Worm (Caenorhabditis elegans) whole organism, mixed stage, embryonic: ENCODE data around the gene tut-1.

Source experiments
- M03D4.4 ChIP-seq: sonication (generic microtip); optimal IDR thresholded peaks from 2 replicates; lab custom pipeline; 2017; ENCODE audit warnings: mild to moderate bottlenecking, missing genetic modification characterization, missing compliant biosample characterization
- bed-3 ChIP-seq: fragments of 200-800 bp; sonication (Bioruptor generic); optimal IDR thresholded peaks from 3 replicates; lab custom pipeline; 2018; ENCODE audit warnings: mild to moderate bottlenecking, missing genetic modification characterization, moderate library complexity, missing compliant biosample characterization
- blmp-1 ChIP-seq: fragments of 150-350 bp; optimal IDR thresholded peaks from 2 replicates; lab custom pipeline; 2014; ENCODE audit warnings: missing biosample characterization, missing genetic modification characterization
- ceh-39 ChIP-seq: fragments of 150-350 bp; optimal IDR thresholded peaks from 2 replicates; lab custom pipeline; 2014; ENCODE audit warnings: missing biosample characterization, missing genetic modification characterization
- ceh-43 ChIP-seq: fragments of 200-800 bp; sonication (Bioruptor generic); optimal IDR thresholded peaks from 2 replicates; lab custom pipeline; 2018; ENCODE audit warnings: mild to moderate bottlenecking, missing genetic modification characterization, moderate library complexity, missing compliant biosample characterization
- ceh-83 ChIP-seq: fragments of 200-800 bp; sonication (Bioruptor generic); optimal IDR thresholded peaks from 2 replicates; lab custom pipeline; 2018; ENCODE audit warnings: mild to moderate bottlenecking, missing genetic modification characterization, missing compliant biosample characterization
- ces-1 ChIP-seq: fragments of 150-350 bp; optimal IDR thresholded peaks from 2 replicates; lab custom pipeline; 2014; ENCODE audit warnings: missing biosample characterization, missing genetic modification reagents, missing genetic modification characterization
- cnd-1 ChIP-seq: fragments of 200-800 bp; sonication (Bioruptor generic); optimal IDR thresholded peaks from 2 replicates; lab custom pipeline; 2018; ENCODE audit warnings: mild to moderate bottlenecking, missing genetic modification characterization, missing compliant biosample characterization
- drap-1 ChIP-seq: fragments of 200-800 bp; sonication (Bioruptor generic); optimal IDR thresholded peaks from 3 replicates; lab custom pipeline; 2018; ENCODE audit warnings: mild to moderate bottlenecking, missing genetic modification characterization, missing compliant biosample characterization
- elt-1 ChIP-seq: sonication (generic microtip); optimal IDR thresholded peaks from 2 replicates; lab custom pipeline; 2017; ENCODE audit warnings: missing genetic modification characterization, mild to moderate bottlenecking, missing compliant biosample characterization, antibody characterized with exemption, moderate library complexity, borderline replicate concordance; ENCODE audit not compliant: insufficient read depth
- elt-3 ChIP-seq: fragments of 150-350 bp; optimal IDR thresholded peaks from 2 replicates; lab custom pipeline; 2014; ENCODE audit warnings: missing biosample characterization, missing genetic modification characterization
- flh-1 ChIP-seq: fragments of 200-800 bp; sonication (Bioruptor generic); optimal IDR thresholded peaks from 2 replicates; lab custom pipeline; 2018; ENCODE audit warnings: mild to moderate bottlenecking, missing genetic modification characterization, moderate library complexity, missing compliant biosample characterization
- ham-2 ChIP-seq: fragments of 200-800 bp; sonication (Bioruptor generic); optimal IDR thresholded peaks from 2 replicates; lab custom pipeline; 2018; ENCODE audit warnings: mild to moderate bottlenecking, missing genetic modification characterization, missing compliant biosample characterization
- hlh-1 ChIP-seq: fragments of 150-350 bp; optimal IDR thresholded peaks from 2 replicates; lab custom pipeline; 2014; ENCODE audit warnings: missing biosample characterization, missing genetic modification reagents, missing genetic modification characterization
- lin-13 ChIP-seq: fragments of 150-350 bp; optimal IDR thresholded peaks from 2 replicates; lab custom pipeline; 2014; ENCODE audit warnings: missing biosample characterization, missing genetic modification characterization
- lin-32 ChIP-seq: fragments of 200-800 bp; sonication (Bioruptor generic); optimal IDR thresholded peaks from 2 replicates; lab custom pipeline; 2018; ENCODE audit warnings: mild to moderate bottlenecking, missing genetic modification characterization, missing compliant biosample characterization
- lsy-2 ChIP-seq: fragments of 150-350 bp; optimal IDR thresholded peaks from 2 replicates; lab custom pipeline; 2014; ENCODE audit warnings: missing biosample characterization, missing genetic modification characterization
- mab-5 ChIP-seq: fragments of 150-350 bp; optimal IDR thresholded peaks from 2 replicates; lab custom pipeline; 2014; ENCODE audit warnings: missing biosample characterization, missing genetic modification characterization
- mep-1 ChIP-seq: fragments of 150-350 bp; optimal IDR thresholded peaks from 2 replicates; lab custom pipeline; 2017; ENCODE audit warnings: missing biosample characterization, missing genetic modification reagents, missing genetic modification characterization, inconsistent platforms
- mls-2 ChIP-seq: sonication (generic microtip); optimal IDR thresholded peaks from 2 replicates; lab custom pipeline; 2016; ENCODE audit warnings: mild to moderate bottlenecking, missing genetic modification characterization, moderate library complexity, missing compliant biosample characterization
- nhr-12 ChIP-seq: fragments of 150-350 bp; optimal IDR thresholded peaks from 2 replicates; lab custom pipeline; 2014; ENCODE audit warnings: missing biosample characterization, missing genetic modification characterization
- nhr-2 ChIP-seq: fragments of 150-350 bp; optimal IDR thresholded peaks from 2 replicates; lab custom pipeline; 2014; ENCODE audit warnings: missing biosample characterization, missing genetic modification characterization
- nhr-237 ChIP-seq: fragments of 150-350 bp; optimal IDR thresholded peaks from 2 replicates; lab custom pipeline; 2014; ENCODE audit warnings: missing biosample characterization, missing genetic modification characterization
- pha-4 ChIP-seq: fragments of 150-350 bp; optimal IDR thresholded peaks from 2 replicates; lab custom pipeline; 2018; ENCODE audit warnings: missing biosample characterization, missing genetic modification reagents, missing genetic modification characterization
- sem-2 ChIP-seq: fragments of 200-800 bp; sonication (Bioruptor generic); optimal IDR thresholded peaks from 2 replicates; lab custom pipeline; 2018; ENCODE audit warnings: mild to moderate bottlenecking, missing genetic modification characterization, missing compliant biosample characterization
- snpc-4 ChIP-seq: fragments of 150-350 bp; optimal IDR thresholded peaks from 2 replicates; lab custom pipeline; 2014; ENCODE audit warnings: missing biosample characterization, missing genetic modification characterization
- sptf-1 ChIP-seq: sonication (generic microtip); optimal IDR thresholded peaks from 2 replicates; lab custom pipeline; 2017; ENCODE audit warnings: mild to moderate bottlenecking, missing genetic modification characterization, moderate library complexity, missing compliant biosample characterization
- tbx-8 ChIP-seq: fragments of 200-800 bp; sonication (Bioruptor generic); optimal IDR thresholded peaks from 2 replicates; lab custom pipeline; 2018; ENCODE audit warnings: mild to moderate bottlenecking, missing genetic modification characterization, moderate library complexity, missing compliant biosample characterization
- unc-120 ChIP-seq: sonication (generic microtip); optimal IDR thresholded peaks from 2 replicates; lab custom pipeline; 2017; ENCODE audit warnings: missing genetic modification characterization, missing compliant biosample characterization; ENCODE audit not compliant: poor library complexity, severe bottlenecking
- unc-39 ChIP-seq: fragments of 150-350 bp; optimal IDR thresholded peaks from 2 replicates; lab custom pipeline; 2014; ENCODE audit warnings: missing biosample characterization, missing genetic modification characterization
- unc-62 ChIP-seq: fragments of 150-350 bp; optimal IDR thresholded peaks from 2 replicates; lab custom pipeline; 2014; ENCODE audit warnings: missing biosample characterization, missing genetic modification reagents, missing genetic modification characterization
- zip-8 ChIP-seq: fragments of 150-350 bp; optimal IDR thresholded peaks from 2 replicates; lab custom pipeline; 2014; ENCODE audit warnings: missing biosample characterization, missing genetic modification characterization
- ztf-11 ChIP-seq: fragments of 150-350 bp; optimal IDR thresholded peaks from 2 replicates; lab custom pipeline; 2014; ENCODE audit warnings: missing biosample characterization, missing genetic modification characterization

tut-1 gene

ce11 chrIV:148756-149155 is 27.2 kb upstream of the tut-1 start:
- TF ChIP-seq ham-2 (GFP tag; lab: Kevin White, UChicago): no peak
- TF ChIP-seq nhr-12: no peak
- TF ChIP-seq ceh-43 (GFP tag; lab: Kevin White, UChicago): no peak
- no peak for TF ChIP-seq drap-1 (GFP tag; lab: Kevin White, UChicago)
- no peak for TF ChIP-seq mls-2 (tag; lab: Kevin White, UChicago)
- no peak for TF ChIP-seq blmp-1 (tag; lab: Kevin White, UChicago)
- no peak for TF ChIP-seq unc-120 (tag; lab: Kevin White, UChicago)
- no peak for TF ChIP-seq snpc-4 (tag; lab: Kevin White, UChicago)
- no peak for TF ChIP-seq mep-1 (tag; lab: Kevin White, UChicago)
- no peak for TF ChIP-seq hlh-1 (tag; lab: Kevin White, UChicago)
- TF ChIP-seq nhr-237: no peak
- no peak for TF ChIP-seq ces-1 (GFP tag; lab: Kevin White, UChicago)
- TF ChIP-seq pha-4 (tag; lab: Kevin White, UChicago): no peak
- no peak for TF ChIP-seq cnd-1
- TF ChIP-seq, all 35 proteins: peak for 0

- no peak for TF ChIP-seq snpc-4 (tag; lab: Kevin White, UChicago)
- TF ChIP-seq blmp-1 (tag; lab: Kevin White, UChicago): no peak
- TF ChIP-seq ceh-83 (GFP tag; lab: Kevin White, UChicago): no peak
- TF ChIP-seq elt-3 (tag; lab: Kevin White, UChicago): no peak
- TF ChIP-seq zip-8 (tag; lab: Kevin White, UChicago): no peak
- no peak for TF ChIP-seq bed-3 (GFP tag; lab: Kevin White, UChicago)
- no peak for TF ChIP-seq M03D4.4 (tag; lab: Kevin White, UChicago)
- TF ChIP-seq lin-32 (GFP tag; lab: Kevin White, UChicago): no peak
- no peak for TF ChIP-seq elt-1 (tag; lab: Kevin White, UChicago)
- TF ChIP-seq lsy-2 (tag; lab: Kevin White, UChicago): no peak
- TF ChIP-seq ces-1 (GFP tag; lab: Kevin White, UChicago): no peak
- no peak for TF ChIP-seq nhr-2 (tag; lab: Kevin White, UChicago)
- TF ChIP-seq sptf-1 (tag; lab: Kevin White, UChicago): no peak
- TF ChIP-seq lin-13: no peak
- TF ChIP-seq flh-1 (GFP tag; lab: Kevin White, UChicago): no peak
- no peak for TF ChIP-seq unc-39 (tag; lab: Kevin White, UChicago)
- TF ChIP-seq mep-1 (tag; lab: Kevin White, UChicago): no peak
Measured at ce11 chrIV:147819-148218, 26.3 kb upstream of the tut-1 start, which contains the start of gene col-99. Gene col-99, minus strand, starts transcription at chrIV:147919.

- TF ChIP-seq hlh-1 (tag; lab: Kevin White, UChicago): peak; percentile 81
- TF ChIP-seq flh-1 (GFP tag; lab: Kevin White, UChicago): peak; percentile 88
- peak; percentile 92 for TF ChIP-seq lin-32 (GFP tag; lab: Kevin White, UChicago)
- TF ChIP-seq M03D4.4 (tag; lab: Kevin White, UChicago): peak; percentile 96
- TF ChIP-seq ceh-39 (tag; lab: Kevin White, UChicago): peak; percentile 22
- peak; percentile 97 for TF ChIP-seq cnd-1
- peak; percentile 34 for TF ChIP-seq nhr-12
- peak; percentile 98 for TF ChIP-seq ceh-83 (GFP tag; lab: Kevin White, UChicago)
- peak; percentile 76 for TF ChIP-seq lin-13
- peak; percentile 55 for TF ChIP-seq ces-1 (GFP tag; lab: Kevin White, UChicago)
- TF ChIP-seq ham-2 (GFP tag; lab: Kevin White, UChicago): peak; percentile 93
- peak; percentile 96 for TF ChIP-seq unc-120 (tag; lab: Kevin White, UChicago)
- TF ChIP-seq zip-8 (tag; lab: Kevin White, UChicago): no peak
- TF ChIP-seq lsy-2 (tag; lab: Kevin White, UChicago): peak; percentile 61
- TF ChIP-seq tbx-8 (GFP tag; lab: Kevin White, UChicago): peak; percentile 91
- TF ChIP-seq bed-3 (GFP tag; lab: Kevin White, UChicago): peak; percentile 91
- TF ChIP-seq snpc-4 (tag; lab: Kevin White, UChicago): no peak
- no peak for TF ChIP-seq mab-5 (tag; lab: Kevin White, UChicago)
- peak; percentile 98 for TF ChIP-seq sptf-1 (tag; lab: Kevin White, UChicago)
- TF ChIP-seq blmp-1 (tag; lab: Kevin White, UChicago): no peak
- peak; percentile 50 for TF ChIP-seq ztf-11
- TF ChIP-seq drap-1 (GFP tag; lab: Kevin White, UChicago): peak; percentile 96
- TF ChIP-seq ceh-43 (GFP tag; lab: Kevin White, UChicago): peak; percentile 94
- TF ChIP-seq pha-4 (tag; lab: Kevin White, UChicago): no peak
- peak; percentile 92 for TF ChIP-seq sem-2 (GFP tag; lab: Kevin White, UChicago)
- TF ChIP-seq mep-1 (tag; lab: Kevin White, UChicago): peak; percentile 56
- peak; percentile 97 for TF ChIP-seq mls-2 (tag; lab: Kevin White, UChicago)
- no peak for TF ChIP-seq unc-39 (tag; lab: Kevin White, UChicago)
- TF ChIP-seq elt-3 (tag; lab: Kevin White, UChicago): peak; percentile 34
- TF ChIP-seq nhr-2 (tag; lab: Kevin White, UChicago): no peak
- peak; percentile 63 for TF ChIP-seq unc-62 (GFP tag; lab: Kevin White, UChicago)
- peak; percentile 38 for TF ChIP-seq elt-1 (tag; lab: Kevin White, UChicago)
- TF ChIP-seq, all 35 proteins: peak for 25
Measured at ce11 chrIV:143807-144371, 22.4 kb upstream of the tut-1 start.
